Fruit fly (Drosophila melanogaster) whole organism, embryonic: ENCODE measurements around the gene moody.

Experiments used
- Atf6 ChIP-seq: fragments of 200-800 bp; sonication (Bioruptor generic); IDR thresholded peaks from 2 replicates; pipeline ENCODE4 v1.3.6; 2022; ENCODE audit warnings: missing biosample characterization, missing genetic modification characterization
- Bgb ChIP-seq: fragments of 200-800 bp; sonication (Bioruptor generic); IDR thresholded peaks from 2 replicates; pipeline ENCODE4 v1.3.6; 2022; ENCODE audit warnings: missing biosample characterization, missing genetic modification characterization; ENCODE audit not compliant: partially characterized antibody
- CG10366 ChIP-seq: fragments of 200-800 bp; sonication (Bioruptor generic); IDR thresholded peaks from 2 replicates; pipeline ENCODE4 v1.3.6; 2022; ENCODE audit warnings: missing biosample characterization, missing genetic modification characterization
- CG10431 ChIP-seq: fragments of 200-800 bp; sonication (Bioruptor generic); optimal IDR thresholded peaks from 3 replicates; lab custom pipeline; 2018; ENCODE audit warnings: missing biosample characterization, mild to moderate bottlenecking, missing genetic modification characterization
- CG11723 ChIP-seq: fragments of 200-800 bp; sonication (Bioruptor generic); optimal IDR thresholded peaks from 2 replicates; lab custom pipeline; 2017; ENCODE audit warnings: missing biosample characterization, mild to moderate bottlenecking, missing genetic modification characterization
- CG12071 ChIP-seq: fragments of 200-800 bp; sonication (Bioruptor generic); optimal IDR thresholded peaks from 3 replicates; lab custom pipeline; 2018; ENCODE audit warnings: missing biosample characterization, mild to moderate bottlenecking, missing genetic modification characterization
- CG12219 ChIP-seq: fragments of 200-800 bp; sonication (Bioruptor generic); optimal IDR thresholded peaks from 3 replicates; lab custom pipeline; 2018; ENCODE audit warnings: missing biosample characterization, mild to moderate bottlenecking, missing genetic modification characterization
- CG12299 ChIP-seq: fragments of 200-800 bp; sonication (Bioruptor generic); optimal IDR thresholded peaks from 2 replicates; lab custom pipeline; 2018; ENCODE audit warnings: missing biosample characterization, mild to moderate bottlenecking, missing genetic modification characterization
- CG12744 ChIP-seq: fragments of 200-800 bp; sonication (Bioruptor generic); optimal IDR thresholded peaks from 2 replicates; lab custom pipeline; 2016; ENCODE audit warnings: missing biosample characterization, missing genetic modification characterization
- CG13296 ChIP-seq: fragments of 200-800 bp; sonication (Bioruptor generic); optimal IDR thresholded peaks from 3 replicates; lab custom pipeline; 2018; ENCODE audit warnings: missing biosample characterization, mild to moderate bottlenecking, missing genetic modification characterization
- CG13624 ChIP-seq: fragments of 200-800 bp; sonication (Bioruptor generic); optimal IDR thresholded peaks from 2 replicates; lab custom pipeline; 2016; ENCODE audit warnings: missing biosample characterization, missing genetic modification characterization
- CG17359 ChIP-seq: fragments of 200-800 bp; sonication (Bioruptor generic); optimal IDR thresholded peaks from 3 replicates; lab custom pipeline; 2018; ENCODE audit warnings: missing biosample characterization, mild to moderate bottlenecking, missing genetic modification characterization, moderate library complexity
- CG17802 ChIP-seq: fragments of 200-800 bp; sonication (Bioruptor generic); optimal IDR thresholded peaks from 2 replicates; lab custom pipeline; 2018; ENCODE audit warnings: missing biosample characterization, mild to moderate bottlenecking, missing genetic modification characterization, moderate library complexity
- CG1832 ChIP-seq: fragments of 200-800 bp; sonication (Bioruptor generic); optimal IDR thresholded peaks from 2 replicates; lab custom pipeline; 2017; ENCODE audit warnings: missing biosample characterization, mild to moderate bottlenecking, missing genetic modification characterization, inconsistent platforms
- CG4707 ChIP-seq: fragments of 200-800 bp; sonication (Bioruptor generic); optimal IDR thresholded peaks from 2 replicates; lab custom pipeline; 2018; ENCODE audit warnings: missing biosample characterization, mild to moderate bottlenecking, missing genetic modification characterization, moderate library complexity
- CG5245 ChIP-seq: fragments of 200-800 bp; sonication (Bioruptor generic); optimal IDR thresholded peaks from 3 replicates; lab custom pipeline; 2016; ENCODE audit warnings: missing biosample characterization, missing genetic modification characterization
- CG6254 ChIP-seq: fragments of 200-800 bp; sonication (Bioruptor generic); optimal IDR thresholded peaks from 3 replicates; lab custom pipeline; 2017; ENCODE audit warnings: mild to moderate bottlenecking, missing biosample characterization, missing genetic modification reagents, missing genetic modification characterization
- CG8359 ChIP-seq: fragments of 200-800 bp; sonication (Bioruptor generic); optimal IDR thresholded peaks from 2 replicates; lab custom pipeline; 2017; ENCODE audit warnings: missing biosample characterization, mild to moderate bottlenecking, missing genetic modification characterization, borderline replicate concordance
- CG8944 ChIP-seq: fragments of 200-800 bp; sonication (Bioruptor generic); optimal IDR thresholded peaks from 3 replicates; lab custom pipeline; 2016; ENCODE audit warnings: missing biosample characterization, missing genetic modification characterization
- CG9817 ChIP-seq: fragments of 200-800 bp; sonication (Bioruptor generic); optimal IDR thresholded peaks from 2 replicates; lab custom pipeline; 2018; ENCODE audit warnings: missing biosample characterization, mild to moderate bottlenecking, missing genetic modification characterization, moderate library complexity
- CoRest ChIP-seq: fragments of 200-800 bp; sonication (Bioruptor generic); optimal IDR thresholded peaks from 3 replicates; lab custom pipeline; 2018; ENCODE audit warnings: missing biosample characterization, mild to moderate bottlenecking, missing genetic modification characterization, moderate library complexity
- D ChIP-seq, 2 experiments: fragments of 200-800 bp in 1 of 2; fragments of >200 bp in 1 of 2; sonication (Bioruptor generic) in 1 of 2; optimal IDR thresholded peaks; 2 replicates in 1 of 2; 3 replicates in 1 of 2; lab custom pipeline; 2017; ENCODE audit warnings: mild to moderate bottlenecking in 1 of 2, missing biosample characterization in 1 of 2, missing genetic modification characterization in 1 of 2, missing genetic modification reagents in 1 of 2
- D19A ChIP-seq: fragments of 200-800 bp; optimal IDR thresholded peaks from 3 replicates; lab custom pipeline; 2019; ENCODE audit warnings: missing biosample characterization, mild to moderate bottlenecking, missing genetic modification characterization, moderate library complexity
- Drgx ChIP-seq: fragments of 200-800 bp; sonication (Bioruptor generic); IDR thresholded peaks from 2 replicates; pipeline ENCODE4 v1.3.6; 2022; ENCODE audit warnings: missing biosample characterization, missing genetic modification characterization
- HHEX ChIP-seq: fragments of 200-800 bp; sonication (Bioruptor generic); optimal IDR thresholded peaks from 3 replicates; lab custom pipeline; 2017; ENCODE audit warnings: missing biosample characterization, mild to moderate bottlenecking, missing genetic modification characterization, missing genetic modification reagents
- Jarid2 ChIP-seq: fragments of 200-800 bp; sonication (Bioruptor generic); optimal IDR thresholded peaks from 3 replicates; lab custom pipeline; 2017; ENCODE audit warnings: mild to moderate bottlenecking, missing biosample characterization, missing genetic modification reagents, missing genetic modification characterization
- Nf-YB ChIP-seq: fragments of 200-800 bp; sonication (Bioruptor generic); optimal IDR thresholded peaks from 3 replicates; lab custom pipeline; 2019; ENCODE audit warnings: missing biosample characterization, mild to moderate bottlenecking, missing genetic modification characterization, moderate library complexity
- PHDP ChIP-seq: fragments of 200-800 bp; sonication (Bioruptor generic); optimal IDR thresholded peaks from 3 replicates; lab custom pipeline; 2018; ENCODE audit warnings: missing biosample characterization, mild to moderate bottlenecking, missing genetic modification characterization, moderate library complexity
- Pdp1 ChIP-seq, 2 experiments: fragments of 200-800 bp; sonication (Bioruptor generic); optimal IDR thresholded peaks; 3 replicates each; lab custom pipeline; 2016; ENCODE audit warnings: missing biosample characterization in 2 of 2, missing genetic modification characterization in 2 of 2, mild to moderate bottlenecking in 1 of 2, moderate library complexity in 1 of 2
- Rfx ChIP-seq: fragments of 200-800 bp; sonication (Bioruptor generic); IDR thresholded peaks from 2 replicates; pipeline ENCODE4 v1.3.6; 2022; ENCODE audit warnings: missing biosample characterization, missing genetic modification characterization
- bcd ChIP-seq: fragments of 200-800 bp; sonication (Bioruptor generic); optimal IDR thresholded peaks from 2 replicates; lab custom pipeline; 2017; ENCODE audit warnings: missing biosample characterization, mild to moderate bottlenecking, missing genetic modification characterization
- bsh ChIP-seq, 2 experiments: fragments of 200-800 bp; sonication (Bioruptor generic); optimal IDR thresholded peaks; 2 replicates each; lab custom pipeline; 2017 to 2018; ENCODE audit warnings: mild to moderate bottlenecking in 2 of 2, missing biosample characterization in 2 of 2, missing genetic modification characterization in 2 of 2, moderate library complexity in 1 of 2
- caup ChIP-seq: fragments of 200-800 bp; sonication (Bioruptor generic); optimal IDR thresholded peaks from 3 replicates; lab custom pipeline; 2017; ENCODE audit warnings: missing biosample characterization, mild to moderate bottlenecking, missing genetic modification characterization, moderate library complexity; ENCODE audit not compliant: severe bottlenecking
- cg ChIP-seq: fragments of 200-800 bp; sonication (Bioruptor generic); optimal IDR thresholded peaks from 3 replicates; lab custom pipeline; 2019; ENCODE audit warnings: missing biosample characterization, mild to moderate bottlenecking, missing genetic modification characterization, moderate library complexity
- eyg ChIP-seq: fragments of 200-800 bp; sonication (Bioruptor generic); optimal IDR thresholded peaks from 3 replicates; lab custom pipeline; 2016; ENCODE audit warnings: missing biosample characterization, missing genetic modification characterization
- fd96Cb ChIP-seq: fragments of 200-800 bp; sonication (Bioruptor generic); optimal IDR thresholded peaks from 2 replicates; lab custom pipeline; 2018; ENCODE audit warnings: missing biosample characterization, mild to moderate bottlenecking, missing genetic modification characterization, moderate library complexity
- kni ChIP-seq: fragments of 200-800 bp; sonication (Bioruptor generic); optimal IDR thresholded peaks from 3 replicates; lab custom pipeline; 2017; ENCODE audit warnings: mild to moderate bottlenecking, missing biosample characterization, missing genetic modification reagents, missing genetic modification characterization
- lab ChIP-seq: fragments of 200-800 bp; sonication (Bioruptor generic); optimal IDR thresholded peaks from 3 replicates; lab custom pipeline; 2017; ENCODE audit warnings: missing biosample characterization, missing genetic modification characterization, mild to moderate bottlenecking, moderate library complexity, missing genetic modification reagents
- mirr ChIP-seq: fragments of 200-800 bp; sonication (Bioruptor generic); optimal IDR thresholded peaks from 3 replicates; lab custom pipeline; 2018; ENCODE audit warnings: missing biosample characterization, mild to moderate bottlenecking, missing genetic modification characterization
- nau ChIP-seq: fragments of 200-800 bp; sonication (Bioruptor generic); optimal IDR thresholded peaks from 3 replicates; lab custom pipeline; 2017; ENCODE audit warnings: missing biosample characterization, mild to moderate bottlenecking, missing genetic modification characterization, missing genetic modification reagents
- odd ChIP-seq: fragments of 200-800 bp; sonication (Bioruptor generic); optimal IDR thresholded peaks from 2 replicates; lab custom pipeline; 2017; ENCODE audit warnings: missing biosample characterization, mild to moderate bottlenecking, missing genetic modification characterization
- pan ChIP-seq, 4 experiments: fragments of >200 bp in 3 of 4; fragments of 200-800 bp in 1 of 4; sonication (Bioruptor generic) in 1 of 4; optimal IDR thresholded peaks in 3 of 4; IDR thresholded peaks in 1 of 4; 2 replicates each; pipeline versions ENCODE4 v1.3.6 to Lab custom; 2017 to 2022; ENCODE audit warnings: missing biosample characterization in 2 of 4, missing genetic modification characterization in 2 of 4, mixed read lengths in 1 of 4
- ranshi ChIP-seq: fragments of 200-800 bp; sonication (Bioruptor generic); IDR thresholded peaks from 2 replicates; pipeline ENCODE4 v1.3.6; 2022; ENCODE audit warnings: missing biosample characterization, missing genetic modification characterization
- sna ChIP-seq: fragments of 200-800 bp; sonication (Bioruptor generic); IDR thresholded peaks from 2 replicates; pipeline ENCODE4 v1.3.6; 2022; ENCODE audit warnings: missing biosample characterization, missing genetic modification characterization; ENCODE audit not compliant: partially characterized antibody
- sr ChIP-seq: fragments of 200-800 bp; sonication (Bioruptor generic); IDR thresholded peaks from 3 replicates; pipeline ENCODE4 v1.3.6; 2022; ENCODE audit warnings: missing biosample characterization, missing genetic modification characterization
- tna ChIP-seq: fragments of 200-800 bp; sonication (Bioruptor generic); IDR thresholded peaks from 2 replicates; pipeline ENCODE4 v1.3.6; 2022; ENCODE audit warnings: missing biosample characterization, missing genetic modification characterization; ENCODE audit not compliant: partially characterized antibody
- twi ChIP-seq: fragments of 200-800 bp; optimal IDR thresholded peaks from 2 replicates; lab custom pipeline; 2019; ENCODE audit warnings: missing biosample characterization, mild to moderate bottlenecking, missing genetic modification characterization, moderate library complexity

Gene moody

DNA sequence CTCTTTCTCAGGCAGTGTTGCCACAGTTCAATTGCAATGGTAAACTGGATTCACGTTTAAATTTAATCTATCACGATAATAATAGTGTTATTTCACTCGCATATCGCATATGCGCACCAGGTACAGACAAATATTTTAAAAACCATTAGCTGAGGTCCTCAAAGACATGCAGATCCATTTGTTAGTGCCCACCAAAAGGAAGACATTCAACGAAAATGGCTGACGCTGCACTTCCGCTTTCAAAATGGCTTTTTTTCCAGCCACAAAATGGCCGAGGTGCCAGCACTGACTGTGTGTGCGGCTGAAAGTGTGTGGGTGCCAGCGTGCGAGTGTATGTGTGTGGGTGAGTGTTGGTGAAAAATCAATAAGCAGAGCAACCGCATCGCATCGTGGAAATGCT, 11.2 kb upstream of the moody start (continued):
- TF ChIP-seq CG12744 (GFP tag; lab: Kevin White, UChicago) (no peak), CoRest (tag; lab: Kevin White, UChicago) (peak; percentile 65), PHDP (tag; lab: Kevin White, UChicago) (peak; percentile 37), Rfx (GFP tag; lab: Robert Waterston, UW) (peak; percentile 32; the same call in 1 of the 2 replicates), D19A (tag; lab: Kevin White, UChicago) (peak; percentile 17), kni (GFP tag; lab: Kevin White, UChicago) (peak; percentile 60), CG8944 (GFP tag; lab: Kevin White, UChicago) (no peak), CG13624 (GFP tag; lab: Kevin White, UChicago) (peak; percentile 10), caup (GFP tag; lab: Kevin White, UChicago) (peak; percentile 48), CG17359 (tag; lab: Kevin White, UChicago) (peak; percentile 49), CG12071 (peak; percentile 46), Drgx (GFP tag; lab: Robert Waterston, UW) (peak; percentile 8; the same call in 1 of the 2 replicates), D (optimal IDR thresholded peaks at IDR 0.05; lab: Kevin White, UChicago) (no peak), D (GFP tag; optimal IDR thresholded peaks at IDR 0.05; lab: Kevin White, UChicago) (peak; percentile 24), bsh (GFP tag; optimal IDR thresholded peaks at IDR 0.05; lab: Kevin White, UChicago) (peak in 1 of 2 experiments; percentile 37), CG13296 (peak; percentile 43), mirr (GFP tag; lab: Kevin White, UChicago) (peak; percentile 2), HHEX (peak; percentile 31), Jarid2 (GFP tag; lab: Kevin White, UChicago) (peak; percentile 17), CG10366 (no peak), odd (GFP tag; lab: Kevin White, UChicago) (peak; percentile 57), cg (peak; percentile 79), pan (optimal IDR thresholded peaks at IDR 0.05; lab: Kevin White, UChicago) (no peak), pan (GFP tag; optimal IDR thresholded peaks at IDR 0.05 in 1 of 2, IDR thresholded peaks at IDR 0.05 in 1 of 2) (peak in 1 of 2 experiments; percentile 31), eyg (peak; percentile 30), CG9817 (peak; percentile 24), CG1832 (GFP tag; lab: Kevin White, UChicago) (no peak), CG12299 (tag; lab: Kevin White, UChicago) (peak; percentile 21), CG5245 (peak; percentile 20), CG10431 (GFP tag; lab: Kevin White, UChicago) (peak; percentile 47), CG17802 (no peak), bcd (GFP tag; lab: Kevin White, UChicago) (peak; percentile 36), CG8359 (GFP tag; lab: Kevin White, UChicago) (peak; percentile 8), fd96Cb (tag; lab: Kevin White, UChicago) (peak; percentile 3), Pdp1 (GFP tag; optimal IDR thresholded peaks at IDR 0.05; lab: Kevin White, UChicago) (peak; percentile 0 to 18), sr (GFP tag; lab: Robert Waterston, UW) (peak; percentile 79), CG4707 (GFP tag; lab: Kevin White, UChicago) (peak; percentile 8), CG6254 (GFP tag; lab: Kevin White, UChicago) (peak; percentile 36), CG12219 (GFP tag; lab: Kevin White, UChicago) (peak; percentile 49), nau (GFP tag; lab: Kevin White, UChicago) (no peak), CG11723 (GFP tag; lab: Kevin White, UChicago) (peak; percentile 18), Bgb (no peak), Atf6 (0 out of 2 replicates have a peak, but pooled peaks have one; percentile 24), lab (GFP tag; lab: Kevin White, UChicago) (peak; percentile 35), ranshi (GFP tag; lab: Robert Waterston, UW) (peak; percentile 50), Nf-YB (GFP tag; lab: Kevin White, UChicago) (peak; percentile 18), sna (GFP tag; lab: Robert Waterston, UW) (no peak), twi (tag; lab: Kevin White, UChicago) (peak; percentile 27), tna (GFP tag; lab: Robert Waterston, UW) (no peak)
